Worm (Caenorhabditis elegans) whole organism, late embryonic: ENCODE data around the gene nnt-1.

Experiments
- K09A11.1 ChIP-seq: sonication (generic microtip); optimal IDR thresholded peaks from 2 replicates; lab custom pipeline; 2017; ENCODE audit warnings: antibody characterized with exemption, mild to moderate bottlenecking, missing genetic modification characterization, missing compliant biosample characterization; ENCODE audit not compliant: insufficient read depth
- ceh-18 ChIP-seq: sonication (generic microtip); optimal IDR thresholded peaks from 2 replicates; lab custom pipeline; 2016; ENCODE audit warnings: missing genetic modification characterization, missing compliant biosample characterization
- ceh-19 ChIP-seq: fragments of 200-800 bp; sonication (Bioruptor generic); optimal IDR thresholded peaks from 2 replicates; lab custom pipeline; 2018; ENCODE audit warnings: mild to moderate bottlenecking, missing genetic modification characterization, missing compliant biosample characterization
- ceh-2 ChIP-seq: sonication (generic microtip); optimal IDR thresholded peaks from 2 replicates; lab custom pipeline; 2016; ENCODE audit warnings: missing genotype, missing genetic modification characterization, missing compliant biosample characterization
- ceh-31 ChIP-seq: sonication (generic microtip); optimal IDR thresholded peaks from 2 replicates; lab custom pipeline; 2016; ENCODE audit warnings: missing genetic modification characterization, missing compliant biosample characterization
- ceh-34 ChIP-seq: sonication (generic microtip); optimal IDR thresholded peaks from 2 replicates; lab custom pipeline; 2016; ENCODE audit warnings: mild to moderate bottlenecking, missing genetic modification characterization, missing compliant biosample characterization
- ceh-45 ChIP-seq: fragments of 200-800 bp; sonication (Bioruptor generic); IDR thresholded peaks from 2 replicates; pipeline ENCODE4 v1.3.6; 2022; ENCODE audit warnings: missing genetic modification reagents, missing genetic modification characterization, missing compliant biosample characterization
- ceh-48 ChIP-seq: sonication (generic microtip); optimal IDR thresholded peaks from 2 replicates; lab custom pipeline; 2016; ENCODE audit warnings: missing genetic modification characterization, inconsistent platforms, missing compliant biosample characterization
- ceh-6 ChIP-seq: fragments of 200-800 bp; sonication (Bioruptor generic); optimal IDR thresholded peaks from 2 replicates; lab custom pipeline; 2018; ENCODE audit warnings: mild to moderate bottlenecking, missing genetic modification characterization, missing compliant biosample characterization
- che-1 ChIP-seq: sonication (generic microtip); optimal IDR thresholded peaks from 2 replicates; lab custom pipeline; 2016; ENCODE audit warnings: mild to moderate bottlenecking, missing genetic modification characterization, missing compliant biosample characterization
- elt-2 ChIP-seq: sonication (generic microtip); optimal IDR thresholded peaks from 2 replicates; lab custom pipeline; 2016; ENCODE audit warnings: missing genetic modification reagents, missing genetic modification characterization, missing compliant biosample characterization
- ets-4 ChIP-seq: sonication (generic microtip); optimal IDR thresholded peaks from 2 replicates; lab custom pipeline; 2016; ENCODE audit warnings: missing genetic modification characterization, missing compliant biosample characterization
- fkh-10 ChIP-seq: fragments of 150-350 bp; optimal IDR thresholded peaks from 2 replicates; lab custom pipeline; 2014; ENCODE audit warnings: missing biosample characterization, missing genetic modification reagents, missing genetic modification characterization
- fkh-6 ChIP-seq: sonication (generic microtip); optimal IDR thresholded peaks from 2 replicates; lab custom pipeline; 2016; ENCODE audit warnings: missing genetic modification characterization, missing compliant biosample characterization
- hlh-6 ChIP-seq: sonication (generic microtip); optimal IDR thresholded peaks from 2 replicates; lab custom pipeline; 2016; ENCODE audit warnings: missing genotype, missing genetic modification characterization, missing compliant biosample characterization
- hlh-8 ChIP-seq: sonication (generic microtip); optimal IDR thresholded peaks from 2 replicates; lab custom pipeline; 2016; ENCODE audit warnings: missing genotype, missing genetic modification characterization, missing compliant biosample characterization
- lim-6 ChIP-seq: sonication (generic microtip); optimal IDR thresholded peaks from 2 replicates; lab custom pipeline; 2016; ENCODE audit warnings: missing genetic modification characterization, missing compliant biosample characterization
- madf-2 ChIP-seq: sonication (generic microtip); optimal IDR thresholded peaks from 2 replicates; lab custom pipeline; 2017; ENCODE audit warnings: missing genetic modification characterization, missing compliant biosample characterization
- mec-3 ChIP-seq: sonication (generic microtip); optimal IDR thresholded peaks from 2 replicates; lab custom pipeline; 2016; ENCODE audit warnings: borderline replicate concordance, missing genetic modification characterization, missing compliant biosample characterization
- nfya-1 ChIP-seq: sonication (generic microtip); optimal IDR thresholded peaks from 2 replicates; lab custom pipeline; 2017; ENCODE audit warnings: missing genetic modification characterization, mild to moderate bottlenecking, missing compliant biosample characterization, antibody characterized with exemption, moderate library complexity
- nhr-232 ChIP-seq: sonication (generic microtip); optimal IDR thresholded peaks from 2 replicates; lab custom pipeline; 2016; ENCODE audit warnings: missing genetic modification characterization, missing compliant biosample characterization
- odd-2 ChIP-seq: sonication (generic microtip); optimal IDR thresholded peaks from 2 replicates; lab custom pipeline; 2017; ENCODE audit warnings: antibody characterized with exemption, mild to moderate bottlenecking, missing genetic modification characterization, missing compliant biosample characterization
- pqm-1 ChIP-seq: sonication (generic microtip); optimal IDR thresholded peaks from 2 replicates; lab custom pipeline; 2016; ENCODE audit warnings: missing genetic modification characterization, missing compliant biosample characterization
- pros-1 ChIP-seq: fragments of 150-350 bp; optimal IDR thresholded peaks from 2 replicates; lab custom pipeline; 2014; ENCODE audit warnings: missing biosample characterization, missing genetic modification reagents, missing genetic modification characterization
- ref-2 ChIP-seq: sonication (generic microtip); optimal IDR thresholded peaks from 2 replicates; lab custom pipeline; 2016; ENCODE audit warnings: missing genetic modification characterization, missing compliant biosample characterization
- rnt-1 ChIP-seq: sonication (generic microtip); optimal IDR thresholded peaks from 2 replicates; lab custom pipeline; 2016; ENCODE audit warnings: missing genetic modification characterization, missing compliant biosample characterization
- sox-4 ChIP-seq: sonication (generic microtip); optimal IDR thresholded peaks from 2 replicates; lab custom pipeline; 2017; ENCODE audit warnings: mild to moderate bottlenecking, missing genetic modification characterization, inconsistent platforms, missing compliant biosample characterization
- tbx-2 ChIP-seq: sonication (generic microtip); optimal IDR thresholded peaks from 2 replicates; lab custom pipeline; 2016; ENCODE audit warnings: missing genetic modification characterization, missing compliant biosample characterization
- ttx-3 ChIP-seq: sonication (generic microtip); optimal IDR thresholded peaks from 2 replicates; lab custom pipeline; 2016; ENCODE audit warnings: missing genetic modification reagents, missing genetic modification characterization, missing compliant biosample characterization
- unc-42 ChIP-seq: sonication (generic microtip); optimal IDR thresholded peaks from 2 replicates; lab custom pipeline; 2016; ENCODE audit warnings: missing genotype, missing genetic modification characterization, missing compliant biosample characterization
- unc-55 ChIP-seq: sonication (generic microtip); optimal IDR thresholded peaks from 2 replicates; lab custom pipeline; 2017; ENCODE audit warnings: missing biosample characterization, missing genetic modification reagents, missing genetic modification characterization
- zip-5 ChIP-seq: sonication (generic microtip); optimal IDR thresholded peaks from 2 replicates; lab custom pipeline; 2016; ENCODE audit warnings: missing genetic modification characterization, missing compliant biosample characterization

The nnt-1 gene

ce11 chrX:6118086-6118825, 3.9 kb upstream of the nnt-1 start, which contains the start of gene C15H9.2:
TSS of gene C15H9.2 (plus strand) at chrX:6118526.
- TF ChIP-seq sox-4 (tag; lab: Kevin White, UChicago) (no peak), ceh-48 (tag; lab: Kevin White, UChicago) (no peak), nfya-1 (tag; lab: Kevin White, UChicago) (no peak), hlh-8 (tag; lab: Kevin White, UChicago) (no peak), mec-3 (no peak), che-1 (tag; lab: Kevin White, UChicago) (no peak), madf-2 (tag; lab: Kevin White, UChicago) (no peak), nhr-232 (tag; lab: Kevin White, UChicago) (no peak), ttx-3 (tag; lab: Kevin White, UChicago) (no peak), ceh-2 (tag; lab: Kevin White, UChicago) (no peak), pqm-1 (no peak), K09A11.1 (tag; lab: Kevin White, UChicago) (no peak)
- TF ChIP-seq, all 69 proteins: peak for 0

ce11 chrX:6121279-6121678, 832 bp upstream of the nnt-1 start:
- TF ChIP-seq nhr-232 (tag; lab: Kevin White, UChicago): no peak
- no peak for TF ChIP-seq zip-5 (tag; lab: Kevin White, UChicago)
- no peak for TF ChIP-seq odd-2 (tag; lab: Kevin White, UChicago)
- TF ChIP-seq K09A11.1 (tag; lab: Kevin White, UChicago): no peak
- no peak for TF ChIP-seq hlh-6 (tag; lab: Kevin White, UChicago)
- TF ChIP-seq mec-3: no peak

ce11 chrX:6128225-6128686, 6.1 kb downstream of the nnt-1 start, which contains the start of gene C15H9.9:
TSS of gene C15H9.9 (minus strand) at chrX:6128275.
- TF ChIP-seq unc-55 (GFP tag; lab: Kevin White, UChicago) (peak; percentile 28), tbx-2 (peak; percentile 12), ceh-31 (tag; lab: Kevin White, UChicago) (peak; percentile 69), ceh-18 (peak; percentile 65), ceh-48 (tag; lab: Kevin White, UChicago) (no peak), ceh-2 (tag; lab: Kevin White, UChicago) (no peak), unc-42 (tag; lab: Kevin White, UChicago) (peak; percentile 75), rnt-1 (tag; lab: Kevin White, UChicago) (peak; percentile 17)

- TF ChIP-seq elt-2 (tag; lab: Kevin White, UChicago): no peak
- no peak for TF ChIP-seq ref-2 (tag; lab: Kevin White, UChicago)
- no peak for TF ChIP-seq unc-42 (tag; lab: Kevin White, UChicago)
- TF ChIP-seq pqm-1: no peak
- no peak for TF ChIP-seq nhr-232 (tag; lab: Kevin White, UChicago)
- no peak for TF ChIP-seq pros-1 (tag; lab: Kevin White, UChicago)
- TF ChIP-seq lim-6 (tag; lab: Kevin White, UChicago): no peak
- no peak for TF ChIP-seq ceh-18
- no peak for TF ChIP-seq ets-4 (tag; lab: Kevin White, UChicago)
- TF ChIP-seq ceh-45 (GFP tag; lab: Robert Waterston, UW): no peak
- no peak for TF ChIP-seq ceh-2 (tag; lab: Kevin White, UChicago)
- no peak for TF ChIP-seq fkh-6 (tag; lab: Kevin White, UChicago)
- TF ChIP-seq ceh-6 (GFP tag; lab: Kevin White, UChicago): no peak
- TF ChIP-seq fkh-10 (GFP tag; lab: Kevin White, UChicago): no peak
- no peak for TF ChIP-seq ttx-3 (tag; lab: Kevin White, UChicago)
- no peak for TF ChIP-seq ceh-34
- TF ChIP-seq, all 69 proteins: peak for 0
Measured at ce11 chrX:6128773-6129172, 6.7 kb downstream of the nnt-1 start.

- TF ChIP-seq ceh-19 (GFP tag; lab: Kevin White, UChicago): no peak
Measured at ce11 chrX:6129277-6129676, 7.2 kb downstream of the nnt-1 start.
